Worm (Caenorhabditis elegans) whole organism, late embryonic: ENCODE results near the gene pqn-15.

Experiments used
- C38D4.7 ChIP-seq: fragments of 200-800 bp; sonication (Bioruptor generic); optimal IDR thresholded peaks from 2 replicates; lab custom pipeline; 2018; ENCODE audit warnings: mild to moderate bottlenecking, missing genetic modification characterization, moderate library complexity, missing compliant biosample characterization
- ceh-9 ChIP-seq: sonication (generic microtip); optimal IDR thresholded peaks from 2 replicates; lab custom pipeline; 2016; ENCODE audit warnings: mild to moderate bottlenecking, missing genetic modification characterization, inconsistent platforms, missing compliant biosample characterization
- fax-1 ChIP-seq: sonication (generic microtip); optimal IDR thresholded peaks from 2 replicates; lab custom pipeline; 2016; ENCODE audit warnings: missing genotype, missing genetic modification characterization, missing compliant biosample characterization
- hlh-13 ChIP-seq: fragments of 200-800 bp; sonication (Bioruptor generic); optimal IDR thresholded peaks from 2 replicates; lab custom pipeline; 2018; ENCODE audit warnings: mild to moderate bottlenecking, missing genetic modification characterization, missing compliant biosample characterization
- mec-3 ChIP-seq: sonication (generic microtip); optimal IDR thresholded peaks from 2 replicates; lab custom pipeline; 2016; ENCODE audit warnings: borderline replicate concordance, missing genetic modification characterization, missing compliant biosample characterization
- pqm-1 ChIP-seq: sonication (generic microtip); optimal IDR thresholded peaks from 2 replicates; lab custom pipeline; 2016; ENCODE audit warnings: missing genetic modification characterization, missing compliant biosample characterization
- tbx-2 ChIP-seq: sonication (generic microtip); optimal IDR thresholded peaks from 2 replicates; lab custom pipeline; 2016; ENCODE audit warnings: missing genetic modification characterization, missing compliant biosample characterization

DNA sequence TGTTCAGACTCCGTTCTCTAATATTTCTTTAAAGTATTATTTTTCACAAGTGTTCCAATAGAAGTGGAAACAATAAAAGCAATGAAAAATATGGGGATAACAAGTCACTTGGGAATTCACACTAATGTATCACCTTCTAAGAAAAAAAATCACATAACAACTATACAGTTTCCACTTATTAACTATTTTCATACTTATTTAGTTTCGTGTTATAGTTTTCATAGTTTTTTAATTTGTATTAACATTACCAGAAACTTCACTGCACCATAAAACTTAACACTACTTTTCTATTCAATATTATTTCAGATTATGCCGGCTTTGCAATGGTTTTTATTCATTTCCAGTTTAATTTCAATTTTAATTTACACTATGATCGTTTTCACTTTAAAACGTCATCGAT is 54.7 kb downstream of the pqn-15 start, which contains the start of gene srv-5:
- TF ChIP-seq fax-1 (no peak), hlh-13 (GFP tag; lab: Kevin White, UChicago) (no peak), tbx-2 (tag; lab: Kevin White, UChicago) (no peak), mec-3 (no peak), pqm-1 (tag; lab: Kevin White, UChicago) (no peak), C38D4.7 (GFP tag; lab: Kevin White, UChicago) (no peak), ceh-9 (no peak)
